Worm (Caenorhabditis elegans) whole organism, L2 larva: ENCODE data around the gene mrpl-12.

Experiments
- F13H6.1 ChIP-seq: sonication (generic microtip); optimal IDR thresholded peaks from 2 replicates; lab custom pipeline; 2016; ENCODE audit warnings: missing genetic modification characterization, missing compliant biosample characterization
- R02D3.7 ChIP-seq: fragments of 150-350 bp; optimal IDR thresholded peaks from 2 replicates; lab custom pipeline; 2014; ENCODE audit warnings: missing biosample characterization, missing genetic modification characterization
- ZK546.5 ChIP-seq: sonication (generic microtip); optimal IDR thresholded peaks from 2 replicates; lab custom pipeline; 2017; ENCODE audit warnings: missing biosample characterization, missing genetic modification characterization
- fos-1 ChIP-seq: fragments of 150-350 bp; optimal IDR thresholded peaks from 2 replicates; lab custom pipeline; 2014; ENCODE audit warnings: missing biosample characterization, missing genetic modification characterization
- nhr-10 ChIP-seq: sonication (generic microtip); optimal IDR thresholded peaks from 2 replicates; lab custom pipeline; 2017; ENCODE audit warnings: missing biosample characterization, missing genetic modification characterization
- nhr-11 ChIP-seq: fragments of 150-350 bp; optimal IDR thresholded peaks from 2 replicates; lab custom pipeline; 2014; ENCODE audit warnings: missing biosample characterization, missing genetic modification characterization
- nhr-77 ChIP-seq: fragments of 150-350 bp; optimal IDR thresholded peaks from 2 replicates; lab custom pipeline; 2014; ENCODE audit warnings: missing biosample characterization, missing genetic modification characterization
- sma-3 ChIP-seq: sonication (generic microtip); optimal IDR thresholded peaks from 2 replicates; lab custom pipeline; 2016; ENCODE audit warnings: missing genetic modification reagents, missing genetic modification characterization, missing compliant biosample characterization
- unc-62 ChIP-seq: fragments of 150-350 bp; optimal IDR thresholded peaks from 2 replicates; lab custom pipeline; 2014; ENCODE audit warnings: missing biosample characterization, missing genetic modification reagents, missing genetic modification characterization
- ztf-11 ChIP-seq: sonication (generic microtip); optimal IDR thresholded peaks from 2 replicates; lab custom pipeline; 2017; ENCODE audit warnings: missing biosample characterization, missing genetic modification characterization

DNA sequence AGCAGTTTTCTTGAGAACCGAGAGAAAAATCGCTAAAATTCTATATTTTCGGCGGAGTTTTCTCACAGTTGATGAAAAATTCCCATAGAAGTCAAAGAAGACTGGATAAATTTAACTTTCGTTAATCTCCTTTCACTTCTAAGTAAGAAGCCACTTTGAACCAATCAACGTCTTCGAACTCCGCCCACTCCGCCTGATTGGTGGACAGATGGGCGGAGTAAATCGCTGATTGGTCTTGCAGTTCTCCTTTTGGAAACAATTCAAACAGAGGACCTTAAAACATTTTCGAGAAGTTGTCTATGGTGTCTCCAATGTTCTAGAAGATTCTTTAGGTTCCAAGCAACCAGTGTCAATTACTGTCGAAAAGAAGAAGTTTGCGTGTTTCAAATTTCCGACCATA is 49.2 kb upstream of the mrpl-12 start:
- TF ChIP-seq unc-62 (no peak), sma-3 (GFP tag; lab: Kevin White, UChicago) (no peak), nhr-11 (tag; lab: Kevin White, UChicago) (no peak), ZK546.5 (tag; lab: Kevin White, UChicago) (no peak), nhr-10 (tag; lab: Kevin White, UChicago) (no peak), F13H6.1 (tag; lab: Kevin White, UChicago) (no peak), ztf-11 (tag; lab: Kevin White, UChicago) (no peak), fos-1 (tag; lab: Kevin White, UChicago) (no peak), R02D3.7 (no peak), nhr-77 (no peak)
